Worm (Caenorhabditis elegans): ENCODE data around the gene tasp-1.

The tasp-1 gene

DNA sequence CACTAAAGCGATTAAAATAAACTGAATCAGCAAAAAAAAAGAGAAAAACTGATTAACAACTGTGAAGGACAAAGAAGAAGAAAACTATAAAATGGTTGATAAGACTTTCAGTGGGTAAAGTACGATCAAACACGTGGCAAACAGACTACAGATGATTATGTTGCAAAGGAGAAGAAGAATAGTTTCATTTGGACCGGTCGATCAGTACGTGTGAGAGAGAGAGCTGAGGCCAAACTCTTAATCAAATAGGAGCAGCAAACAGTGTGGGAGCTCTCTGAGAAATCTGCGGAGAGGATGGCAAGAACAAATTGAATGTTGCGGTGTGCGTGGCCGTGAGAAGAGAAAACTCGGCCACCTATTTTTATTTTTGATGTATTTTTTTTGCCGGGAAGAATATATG lies 40.0 kb upstream of the tasp-1 start (continued):
- no peak for TF ChIP-seq nhr-41 (GFP tag; IDR thresholded peaks at IDR 0.05)
- TF ChIP-seq mxl-3 (GFP tag; optimal IDR thresholded peaks at IDR 0.05): peak; percentile 56
- no peak for TF ChIP-seq snpc-4 (tag; optimal IDR thresholded peaks at IDR 0.05)
- TF ChIP-seq unc-62 (GFP tag; optimal IDR thresholded peaks at IDR 0.05 in 1 of 2): no peak
- no peak for TF ChIP-seq unc-62 (tag; optimal IDR thresholded peaks at IDR 0.05)
- TF ChIP-seq fkh-10 (GFP tag; optimal IDR thresholded peaks at IDR 0.05): no peak
- TF ChIP-seq nhr-102 (tag; optimal IDR thresholded peaks at IDR 0.05): no peak
- no peak for TF ChIP-seq daf-8 (GFP tag; IDR thresholded peaks at IDR 0.05)
- no peak for TF ChIP-seq jun-1 (tag; optimal IDR thresholded peaks at IDR 0.05)
- no peak for TF ChIP-seq set-16 (GFP tag; IDR thresholded peaks at IDR 0.05)
- TF ChIP-seq nhr-48 (tag; optimal IDR thresholded peaks at IDR 0.05): peak; percentile 12
- 0 out of 2 replicates have a peak, but pooled peaks have one; percentile 16 for TF ChIP-seq lin-38 (GFP tag; IDR thresholded peaks at IDR 0.05)
- no peak for TF ChIP-seq nhr-25 (tag; optimal IDR thresholded peaks at IDR 0.05; ENCODE audit: borderline replicate concordance, insufficient read depth)
- TF ChIP-seq zfp-3 (GFP tag; conservative IDR thresholded peaks at IDR 0.05): no peak
- TF ChIP-seq gei-8 (GFP tag; optimal IDR thresholded peaks at IDR 0.05): no peak
- no peak for TF ChIP-seq madf-9 (GFP tag; conservative IDR thresholded peaks at IDR 0.05)
- peak; percentile 9 for TF ChIP-seq duxl-1 (tag; optimal IDR thresholded peaks at IDR 0.05; ENCODE audit: poor library complexity)
- TF ChIP-seq hif-1 (tag; optimal IDR thresholded peaks at IDR 0.05): no peak
- peak; percentile 33 for TF ChIP-seq mep-1 (tag; optimal IDR thresholded peaks at IDR 0.05)
- TF ChIP-seq ceh-82 (tag; optimal IDR thresholded peaks at IDR 0.05): no peak
- no peak for TF ChIP-seq egl-43 (GFP tag; IDR thresholded peaks at IDR 0.05)
- TF ChIP-seq nhr-11 (tag; optimal IDR thresholded peaks at IDR 0.05): no peak
- TF ChIP-seq T26A8.4 (GFP tag; IDR thresholded peaks at IDR 0.05): peak; percentile 57
- peak; percentile 61 for TF ChIP-seq hlh-30 (tag; optimal IDR thresholded peaks at IDR 0.05; ENCODE audit: insufficient read depth)
- no peak for TF ChIP-seq Y48G9A.11 (GFP tag; IDR thresholded peaks at IDR 0.05)
- TF ChIP-seq T20F7.1 (GFP tag; optimal IDR thresholded peaks at IDR 0.05): peak; percentile 29
- no peak for TF ChIP-seq fos-1 (tag; optimal IDR thresholded peaks at IDR 0.05)
- no peak for TF ChIP-seq tag-97 (GFP tag; IDR thresholded peaks at IDR 0.05)
- no peak for TF ChIP-seq egl-27 (tag; optimal IDR thresholded peaks at IDR 0.05)
- TF ChIP-seq mdt-29 (GFP tag; IDR thresholded peaks at IDR 0.05): 0 out of 2 replicates have a peak, but pooled peaks have one; percentile 41
- TF ChIP-seq lin-13 (GFP tag; optimal IDR thresholded peaks at IDR 0.05): no peak
- TF ChIP-seq madf-5 (GFP tag; IDR thresholded peaks at IDR 0.05): no peak
- no peak for TF ChIP-seq lin-29 (GFP tag; IDR thresholded peaks at IDR 0.05)
- TF ChIP-seq lir-3 (tag; optimal IDR thresholded peaks at IDR 0.05): no peak
- TF ChIP-seq nhr-77 (tag; optimal IDR thresholded peaks at IDR 0.05): peak; percentile 65
- TF ChIP-seq attf-4 (tag; optimal IDR thresholded peaks at IDR 0.05): no peak
- TF ChIP-seq nhr-28 (tag; optimal IDR thresholded peaks at IDR 0.05): peak; percentile 79
- no peak for TF ChIP-seq ces-1 (GFP tag; optimal IDR thresholded peaks at IDR 0.05)
- TF ChIP-seq ceh-28 (tag; optimal IDR thresholded peaks at IDR 0.05): no peak
- TF ChIP-seq dmd-8 (GFP tag; IDR thresholded peaks at IDR 0.05): no peak
- TF ChIP-seq dve-1 (tag; optimal IDR thresholded peaks at IDR 0.05; ENCODE audit: insufficient read depth): peak; percentile 68
- TF ChIP-seq hlh-11 (tag; optimal IDR thresholded peaks at IDR 0.05): peak; percentile 86
- no peak for TF ChIP-seq F37D6.2 (tag; optimal IDR thresholded peaks at IDR 0.05)
- TF ChIP-seq F44E2.7 (GFP tag; IDR thresholded peaks at IDR 0.05): no peak
